Fruit fly (Drosophila melanogaster) whole organism, embryonic: Measurements from ENCODE around the gene Miox.

Experiments used
- Ada2b ChIP-seq: fragments of 200-800 bp; sonication (Bioruptor generic); IDR thresholded peaks from 2 replicates; pipeline ENCODE4 v1.3.6; 2022; ENCODE audit warnings: missing biosample characterization, missing genetic modification characterization
- CG11696 ChIP-seq: fragments of 200-800 bp; sonication (Bioruptor generic); IDR thresholded peaks from 2 replicates; pipeline ENCODE4 v1.3.6; 2022; ENCODE audit warnings: missing biosample characterization, missing genetic modification characterization
- CG14014 ChIP-seq: fragments of 200-800 bp; sonication (Bioruptor generic); IDR thresholded peaks from 2 replicates; pipeline ENCODE4 v1.3.6; 2022; ENCODE audit warnings: missing biosample characterization, missing genetic modification characterization
- CG1603 ChIP-seq: fragments of 200-800 bp; sonication (Bioruptor generic); optimal IDR thresholded peaks from 2 replicates; lab custom pipeline; 2019; ENCODE audit warnings: missing biosample characterization, mild to moderate bottlenecking, missing genetic modification characterization, moderate library complexity
- CG17361 ChIP-seq: fragments of 200-800 bp; sonication (Bioruptor generic); IDR thresholded peaks from 3 replicates; pipeline ENCODE4 v1.3.6; 2022; ENCODE audit warnings: missing biosample characterization, missing genetic modification characterization
- CG18599 ChIP-seq: fragments of 200-800 bp; sonication (Bioruptor generic); optimal IDR thresholded peaks from 3 replicates; lab custom pipeline; 2017; ENCODE audit warnings: missing biosample characterization, missing genetic modification characterization, mild to moderate bottlenecking, moderate library complexity, missing genetic modification reagents
- CG2678 ChIP-seq: fragments of 200-800 bp; sonication (Bioruptor generic); optimal IDR thresholded peaks from 3 replicates; lab custom pipeline; 2019; ENCODE audit warnings: missing biosample characterization, mild to moderate bottlenecking, missing genetic modification characterization, moderate library complexity
- CG32532 ChIP-seq: fragments of 200-800 bp; sonication (Bioruptor generic); IDR thresholded peaks from 2 replicates; pipeline ENCODE4 v1.3.6; 2022; ENCODE audit warnings: missing biosample characterization, missing genetic modification characterization
- CG4820 ChIP-seq: fragments of 200-800 bp; sonication (Bioruptor generic); optimal IDR thresholded peaks from 3 replicates; lab custom pipeline; 2016; ENCODE audit warnings: missing biosample characterization, missing genetic modification characterization
- CG6175 ChIP-seq: fragments of 200-800 bp; sonication (Bioruptor generic); IDR thresholded peaks from 3 replicates; pipeline ENCODE4 v1.3.6; 2022; ENCODE audit warnings: missing biosample characterization, missing genetic modification characterization
- CG7928 ChIP-seq: fragments of 200-800 bp; sonication (Bioruptor generic); optimal IDR thresholded peaks from 2 replicates; lab custom pipeline; 2017; ENCODE audit warnings: missing biosample characterization, mild to moderate bottlenecking, missing genetic modification characterization
- CG8290 ChIP-seq, 3 experiments: fragments of 200-800 bp; sonication (Bioruptor generic); optimal IDR thresholded peaks; 2 replicates each; lab custom pipeline; 2016 to 2019; ENCODE audit warnings: missing biosample characterization in 3 of 3, missing genetic modification characterization in 3 of 3, mild to moderate bottlenecking in 2 of 3, moderate library complexity in 1 of 3
- CG9932 ChIP-seq: fragments of 200-800 bp; sonication (Bioruptor generic); IDR thresholded peaks from 2 replicates; pipeline ENCODE4 v1.3.6; 2022; ENCODE audit warnings: missing biosample characterization, missing genetic modification characterization
- D19B ChIP-seq: fragments of 200-800 bp; sonication (Bioruptor generic); optimal IDR thresholded peaks from 2 replicates; lab custom pipeline; 2017; ENCODE audit warnings: missing biosample characterization, mild to moderate bottlenecking, missing genetic modification characterization
- Dbx ChIP-seq: fragments of 200-800 bp; sonication (Bioruptor generic); IDR thresholded peaks from 3 replicates; pipeline ENCODE4 v1.3.6; 2022; ENCODE audit warnings: missing biosample characterization, missing genetic modification characterization
- Doc3 ChIP-seq: fragments of 200-800 bp; sonication (Bioruptor generic); IDR thresholded peaks from 3 replicates; pipeline ENCODE4 v1.3.6; 2022; ENCODE audit warnings: missing biosample characterization, missing genetic modification characterization; ENCODE audit not compliant: partially characterized antibody
- Ets97D ChIP-seq: fragments of 200-800 bp; sonication (Bioruptor generic); optimal IDR thresholded peaks from 3 replicates; lab custom pipeline; 2016; ENCODE audit warnings: missing biosample characterization, missing genetic modification characterization
- H15 ChIP-seq: fragments of 200-800 bp; sonication (Bioruptor generic); IDR thresholded peaks from 3 replicates; pipeline ENCODE4 v1.3.6; 2022; ENCODE audit warnings: missing biosample characterization, missing genetic modification characterization
- Hmr ChIP-seq: fragments of 200-800 bp; sonication (Bioruptor generic); optimal IDR thresholded peaks from 3 replicates; lab custom pipeline; 2017; ENCODE audit warnings: mild to moderate bottlenecking, missing biosample characterization, missing genetic modification reagents, missing genetic modification characterization
- Hr51 ChIP-seq, 2 experiments: fragments of 200-800 bp; sonication (Bioruptor generic); optimal IDR thresholded peaks; 2 replicates in 1 of 2; 3 replicates in 1 of 2; lab custom pipeline; 2016 to 2018; ENCODE audit warnings: missing biosample characterization in 2 of 2, missing genetic modification characterization in 2 of 2, mild to moderate bottlenecking in 1 of 2, moderate library complexity in 1 of 2
- Max ChIP-seq: fragments of 200-800 bp; sonication (Bioruptor generic); optimal IDR thresholded peaks from 2 replicates; lab custom pipeline; 2016; ENCODE audit warnings: missing biosample characterization, mild to moderate bottlenecking, missing genetic modification characterization
- Med ChIP-seq: fragments of 200-800 bp; sonication (Bioruptor generic); peaks from one replicate; lab custom pipeline; 2016; ENCODE audit warnings: missing biosample characterization, missing genetic modification characterization, mild to moderate bottlenecking, inconsistent platforms, moderate library complexity
- Pdp1 ChIP-seq, 2 experiments: fragments of 200-800 bp; sonication (Bioruptor generic); optimal IDR thresholded peaks; 3 replicates each; lab custom pipeline; 2016; ENCODE audit warnings: missing biosample characterization in 2 of 2, missing genetic modification characterization in 2 of 2, mild to moderate bottlenecking in 1 of 2, moderate library complexity in 1 of 2
- Rfx ChIP-seq: fragments of 200-800 bp; sonication (Bioruptor generic); IDR thresholded peaks from 2 replicates; pipeline ENCODE4 v1.3.6; 2022; ENCODE audit warnings: missing biosample characterization, missing genetic modification characterization
- al ChIP-seq: fragments of 200-800 bp; sonication (Bioruptor generic); IDR thresholded peaks from 2 replicates; pipeline ENCODE4 v1.3.6; 2022; ENCODE audit warnings: missing biosample characterization, missing genetic modification characterization
- bcd ChIP-seq: fragments of 200-800 bp; sonication (Bioruptor generic); optimal IDR thresholded peaks from 2 replicates; lab custom pipeline; 2017; ENCODE audit warnings: missing biosample characterization, mild to moderate bottlenecking, missing genetic modification characterization
- caup ChIP-seq: fragments of 200-800 bp; sonication (Bioruptor generic); optimal IDR thresholded peaks from 3 replicates; lab custom pipeline; 2017; ENCODE audit warnings: missing biosample characterization, mild to moderate bottlenecking, missing genetic modification characterization, moderate library complexity; ENCODE audit not compliant: severe bottlenecking
- chif ChIP-seq, 2 experiments: fragments of 200-800 bp; sonication (Bioruptor generic); optimal IDR thresholded peaks; 3 replicates each; lab custom pipeline; 2016; ENCODE audit warnings: missing biosample characterization in 2 of 2, missing genetic modification characterization in 2 of 2
- cwo ChIP-seq: fragments of 200-800 bp; sonication (Bioruptor generic); optimal IDR thresholded peaks from 3 replicates; lab custom pipeline; 2017; ENCODE audit warnings: missing biosample characterization, missing genetic modification characterization, mild to moderate bottlenecking, moderate library complexity, missing genetic modification reagents
- gce ChIP-seq: fragments of 200-800 bp; sonication (Bioruptor generic); IDR thresholded peaks from 3 replicates; pipeline ENCODE4 v1.3.6; 2022; ENCODE audit warnings: missing biosample characterization, missing genetic modification characterization
- gem ChIP-seq: fragments of 200-800 bp; sonication (Bioruptor generic); optimal IDR thresholded peaks from 2 replicates; lab custom pipeline; 2019; ENCODE audit warnings: missing biosample characterization, mild to moderate bottlenecking, missing genetic modification characterization, moderate library complexity
- grau ChIP-seq: fragments of 200-800 bp; optimal IDR thresholded peaks from 3 replicates; lab custom pipeline; 2019; ENCODE audit warnings: missing biosample characterization, mild to moderate bottlenecking, missing genetic modification characterization, moderate library complexity
- grn ChIP-seq: fragments of 200-800 bp; sonication (Bioruptor generic); optimal IDR thresholded peaks from 3 replicates; lab custom pipeline; 2017; ENCODE audit warnings: missing biosample characterization, missing genetic modification characterization
- hkb ChIP-seq, 2 experiments: fragments of 200-800 bp in 1 of 2; fragments of >200 bp in 1 of 2; sonication (Bioruptor generic) in 1 of 2; IDR thresholded peaks in 1 of 2; optimal IDR thresholded peaks in 1 of 2; 2 replicates each; pipeline versions ENCODE4 v1.3.6 to Lab custom; 2017 to 2022; ENCODE audit warnings: missing biosample characterization in 1 of 2, missing genetic modification characterization in 1 of 2
- lmd ChIP-seq: fragments of 200-800 bp; sonication (Bioruptor generic); IDR thresholded peaks from 2 replicates; pipeline ENCODE4 v1.3.6; 2022; ENCODE audit warnings: missing biosample characterization, missing genetic modification characterization
- pb ChIP-seq: fragments of 200-800 bp; sonication (Bioruptor generic); optimal IDR thresholded peaks from 3 replicates; lab custom pipeline; 2016; ENCODE audit warnings: missing biosample characterization, missing genetic modification characterization
- peb ChIP-seq: fragments of 200-800 bp; sonication (Bioruptor generic); IDR thresholded peaks from 2 replicates; pipeline ENCODE4 v1.3.6; 2022; ENCODE audit warnings: missing biosample characterization, missing genetic modification characterization
- row ChIP-seq: fragments of 200-800 bp; sonication (Bioruptor generic); IDR thresholded peaks from 3 replicates; pipeline ENCODE4 v1.3.6; 2022; ENCODE audit warnings: missing biosample characterization, missing genetic modification characterization
- sd ChIP-seq: fragments of 200-800 bp; sonication (Bioruptor generic); optimal IDR thresholded peaks from 3 replicates; lab custom pipeline; 2018; ENCODE audit warnings: missing biosample characterization, mild to moderate bottlenecking, missing genetic modification characterization, moderate library complexity
- sug ChIP-seq: fragments of 200-800 bp; optimal IDR thresholded peaks from 2 replicates; lab custom pipeline; 2019; ENCODE audit warnings: missing biosample characterization, mild to moderate bottlenecking, missing genetic modification characterization, moderate library complexity
- zfh1 ChIP-seq: fragments of 200-800 bp; sonication (Bioruptor generic); IDR thresholded peaks from 3 replicates; pipeline ENCODE4 v1.3.6; 2022; ENCODE audit warnings: missing biosample characterization, missing genetic modification characterization

Gene Miox

DNA sequence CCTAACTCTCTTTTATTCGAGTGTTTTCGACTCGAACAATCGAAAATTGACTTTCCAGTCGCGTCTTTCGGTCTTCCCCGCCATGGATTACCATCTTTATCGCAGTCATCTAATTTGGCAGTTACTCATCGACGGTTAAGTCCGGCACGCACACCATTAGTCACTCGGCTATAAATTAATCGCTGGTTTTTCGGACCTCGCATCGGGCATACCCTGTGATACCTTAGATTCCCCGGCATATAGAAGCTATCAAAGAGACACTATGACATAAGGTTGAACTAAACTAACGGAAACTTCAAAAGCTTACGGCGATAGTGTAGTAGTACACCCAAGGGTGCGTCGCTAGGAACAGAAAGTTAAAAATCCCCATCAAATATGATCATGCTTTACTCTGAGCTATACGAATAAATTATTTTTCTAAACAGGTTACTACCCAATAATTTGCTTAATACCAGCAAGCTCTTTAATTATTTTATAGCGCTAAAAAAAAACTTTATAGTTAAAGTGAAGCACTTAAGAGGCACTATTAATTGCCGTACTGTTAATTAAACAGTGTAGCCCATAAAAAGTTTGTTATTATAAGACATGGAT, 5.8 kb upstream of the Miox start (continued):
- TF ChIP-seq al (GFP tag; lab: Robert Waterston, UW) (0 out of 2 replicates have a peak, but pooled peaks have one; percentile 29), CG32532 (GFP tag; lab: Robert Waterston, UW) (peak; percentile 23; the same call in 1 of the 2 replicates), row (GFP tag; lab: Robert Waterston, UW) (peak; percentile 50; the same call in 2 of the 3 replicates), H15 (0 out of 3 replicates have a peak, but pooled peaks have one; percentile 37), CG17361 (GFP tag; lab: Robert Waterston, UW) (peak; percentile 36; the same call in 2 of the 3 replicates), CG1603 (peak; percentile 10), CG6175 (GFP tag; lab: Robert Waterston, UW) (0 out of 3 replicates have a peak, but pooled peaks have one; percentile 25), gce (GFP tag; lab: Robert Waterston, UW) (0 out of 3 replicates have a peak, but pooled peaks have one; percentile 21), Hmr (GFP tag; lab: Kevin White, UChicago) (peak; percentile 7), grau (tag; lab: Kevin White, UChicago) (peak; percentile 18), CG8290 (GFP tag; optimal IDR thresholded peaks at IDR 0.05; lab: Kevin White, UChicago) (no peak), CG8290 (tag; optimal IDR thresholded peaks at IDR 0.05; lab: Kevin White, UChicago) (peak in 1 of 2 experiments; percentile 53), D19B (GFP tag; lab: Kevin White, UChicago) (peak; percentile 91), cwo (GFP tag; lab: Kevin White, UChicago) (peak; percentile 16), zfh1 (peak; percentile 24; the same call in 1 of the 3 replicates), Rfx (GFP tag; lab: Robert Waterston, UW) (peak; percentile 67), CG14014 (GFP tag; lab: Robert Waterston, UW) (peak; percentile 25; the same call in 1 of the 2 replicates), Ets97D (GFP tag; lab: Kevin White, UChicago) (no peak), bcd (peak; percentile 13), sug (tag; lab: Kevin White, UChicago) (peak; percentile 23), chif (GFP tag; optimal IDR thresholded peaks at IDR 0.05; lab: Kevin White, UChicago) (no peak), CG4820 (GFP tag; lab: Kevin White, UChicago) (no peak), CG9932 (GFP tag; lab: Robert Waterston, UW) (peak; percentile 7; the same call in 1 of the 2 replicates), grn (peak; percentile 34), hkb (optimal IDR thresholded peaks at IDR 0.05; lab: Kevin White, UChicago) (no peak), hkb (GFP tag; IDR thresholded peaks at IDR 0.05; lab: Robert Waterston, UW) (no peak), gem (tag; lab: Kevin White, UChicago) (peak; percentile 2), Pdp1 (GFP tag; optimal IDR thresholded peaks at IDR 0.05; lab: Kevin White, UChicago) (peak in 1 of 2 experiments; percentile 83), Max (GFP tag; lab: Kevin White, UChicago) (no peak), CG18599 (GFP tag; lab: Kevin White, UChicago) (peak; percentile 51), CG7928 (no peak), Ada2b (GFP tag; lab: Robert Waterston, UW) (0 out of 2 replicates have a peak, but pooled peaks have one; percentile 11), lmd (GFP tag; lab: Robert Waterston, UW) (peak; percentile 25; the same call in 1 of the 2 replicates), pb (peak; percentile 6), peb (GFP tag; lab: Robert Waterston, UW) (no peak), CG2678 (tag; lab: Kevin White, UChicago) (peak; percentile 10), CG11696 (GFP tag; lab: Robert Waterston, UW) (peak; percentile 80), caup (GFP tag; lab: Kevin White, UChicago) (peak; percentile 9), Med (GFP tag; lab: Kevin White, UChicago) (peak; percentile 67), sd (tag; lab: Kevin White, UChicago) (peak; percentile 33), Hr51 (GFP tag; optimal IDR thresholded peaks at IDR 0.05; lab: Kevin White, UChicago) (peak in 1 of 2 experiments; percentile 23), Doc3 (GFP tag; lab: Robert Waterston, UW) (no peak), Dbx (GFP tag; lab: Robert Waterston, UW) (peak; percentile 29; the same call in 1 of the 3 replicates)
